Fruit fly (Drosophila melanogaster): Measurements from ENCODE around the gene CG18789.

DNA sequence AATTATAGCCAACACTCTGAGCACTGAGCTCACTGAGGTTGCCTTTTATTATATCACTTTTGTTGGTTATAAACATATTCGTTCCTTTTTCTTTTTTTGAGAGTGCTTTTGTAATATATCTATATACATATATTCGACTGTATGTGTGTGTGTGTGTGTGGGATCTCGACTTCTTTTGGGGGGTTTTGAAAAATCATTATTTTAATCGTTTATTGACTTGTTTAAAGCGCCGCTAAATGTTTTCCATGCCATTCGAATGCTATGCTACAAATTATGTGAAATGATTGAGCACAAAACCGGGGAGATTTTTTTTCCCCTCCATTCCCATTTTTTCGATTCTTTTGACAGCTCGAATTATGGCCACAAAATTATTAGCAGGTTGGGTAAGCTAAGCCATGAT is 25.8 kb downstream of the CG18789 start:
- TF ChIP-seq tj (GFP tag; optimal IDR thresholded peaks at IDR 0.05) (no peak), cic (GFP tag; optimal IDR thresholded peaks at IDR 0.05) (no peak), CG1620 (GFP tag; optimal IDR thresholded peaks at IDR 0.05) (no peak), kay (GFP tag; ENCODE audit: borderline replicate concordance) (no peak), CG33017 (tag; optimal IDR thresholded peaks at IDR 0.05) (no peak), ovo (GFP tag; optimal IDR thresholded peaks at IDR 0.05) (no peak), CG11617 (GFP tag; optimal IDR thresholded peaks at IDR 0.05) (no peak), Mnt (GFP tag; optimal IDR thresholded peaks at IDR 0.05) (no peak), cnc (optimal IDR thresholded peaks at IDR 0.05) (no peak), bab1 (GFP tag; optimal IDR thresholded peaks at IDR 0.05) (no peak), CG5204 (GFP tag; optimal IDR thresholded peaks at IDR 0.05) (no peak), pad (GFP tag; optimal IDR thresholded peaks at IDR 0.05) (no peak)
